Worm (Caenorhabditis elegans) whole organism, L3 larva: ENCODE measurements around the gene fbxa-219.

ENCODE experiments used
- R02D3.7 ChIP-seq: fragments of 150-350 bp; optimal IDR thresholded peaks from 2 replicates; lab custom pipeline; 2014; ENCODE audit warnings: missing biosample characterization, missing genetic modification characterization
- ZK546.5 ChIP-seq: sonication (generic microtip); optimal IDR thresholded peaks from 2 replicates; lab custom pipeline; 2017; ENCODE audit warnings: missing biosample characterization, missing genetic modification characterization
- aly-2 ChIP-seq: fragments of 150-350 bp; optimal IDR thresholded peaks from 2 replicates; lab custom pipeline; 2014; ENCODE audit warnings: missing biosample characterization, missing genetic modification characterization
- ceh-16 ChIP-seq: sonication (generic microtip); optimal IDR thresholded peaks from 2 replicates; lab custom pipeline; 2017; ENCODE audit warnings: missing biosample characterization, missing genetic modification characterization
- ceh-28 ChIP-seq: fragments of 150-350 bp; optimal IDR thresholded peaks from 2 replicates; lab custom pipeline; 2014; ENCODE audit warnings: missing biosample characterization, missing genetic modification reagents, missing genetic modification characterization
- ceh-82 ChIP-seq: fragments of 150-350 bp; optimal IDR thresholded peaks from 2 replicates; lab custom pipeline; 2014; ENCODE audit warnings: missing biosample characterization, missing genetic modification characterization
- daf-12 ChIP-seq: fragments of 150-350 bp; optimal IDR thresholded peaks from 2 replicates; lab custom pipeline; 2014; ENCODE audit warnings: missing biosample characterization, missing genetic modification reagents, missing genetic modification characterization
- egl-27 ChIP-seq: sonication (generic microtip); optimal IDR thresholded peaks from 4 replicates; lab custom pipeline; 2017; ENCODE audit warnings: missing biosample characterization, missing genetic modification reagents, missing genetic modification characterization
- egl-5 ChIP-seq: fragments of 150-350 bp; optimal IDR thresholded peaks from 2 replicates; lab custom pipeline; 2017; ENCODE audit warnings: missing biosample characterization, missing genetic modification reagents, missing genetic modification characterization, inconsistent platforms
- elt-1 ChIP-seq: fragments of 150-350 bp; optimal IDR thresholded peaks from 2 replicates; lab custom pipeline; 2014; ENCODE audit warnings: missing biosample characterization, missing genetic modification characterization
- elt-2 ChIP-seq: sonication (generic microtip); optimal IDR thresholded peaks from 2 replicates; lab custom pipeline; 2016; ENCODE audit warnings: missing genetic modification reagents, mild to moderate bottlenecking, missing genetic modification characterization, missing compliant biosample characterization
- eor-1 ChIP-seq, 2 experiments: fragments of 150-350 bp; optimal IDR thresholded peaks; 2 replicates each; lab custom pipeline; 2014 to 2018; ENCODE audit warnings: missing biosample characterization in 2 of 2, missing genetic modification characterization in 2 of 2
- fos-1 ChIP-seq: fragments of 150-350 bp; optimal IDR thresholded peaks from 2 replicates; lab custom pipeline; 2014; ENCODE audit warnings: missing biosample characterization, missing genetic modification characterization
- hmg-11 ChIP-seq: sonication (generic microtip); optimal IDR thresholded peaks from 2 replicates; lab custom pipeline; 2016; ENCODE audit warnings: missing genetic modification characterization, missing compliant biosample characterization
- jun-1 ChIP-seq: fragments of 150-350 bp; optimal IDR thresholded peaks from 2 replicates; lab custom pipeline; 2014; ENCODE audit warnings: missing biosample characterization, missing genetic modification reagents, missing genetic modification characterization
- lin-15B ChIP-seq: fragments of 150-350 bp; optimal IDR thresholded peaks from 2 replicates; lab custom pipeline; 2014; ENCODE audit warnings: missing biosample characterization, missing genetic modification characterization
- lsy-12 ChIP-seq: sonication (generic microtip); optimal IDR thresholded peaks from 2 replicates; lab custom pipeline; 2016; ENCODE audit warnings: mild to moderate bottlenecking, missing genetic modification characterization, missing compliant biosample characterization
- mdl-1 ChIP-seq: fragments of 150-350 bp; optimal IDR thresholded peaks from 2 replicates; lab custom pipeline; 2014; ENCODE audit warnings: missing biosample characterization, missing genetic modification characterization
- nfya-1 ChIP-seq: sonication (generic microtip); optimal IDR thresholded peaks from 2 replicates; lab custom pipeline; 2017; ENCODE audit warnings: missing genetic modification characterization, mild to moderate bottlenecking, missing compliant biosample characterization, antibody characterized with exemption, moderate library complexity; ENCODE audit not compliant: insufficient read depth
- nhr-11 ChIP-seq: fragments of 150-350 bp; optimal IDR thresholded peaks from 2 replicates; lab custom pipeline; 2014; ENCODE audit warnings: missing biosample characterization, missing genetic modification characterization
- nhr-12 ChIP-seq: fragments of 150-350 bp; optimal IDR thresholded peaks from 2 replicates; lab custom pipeline; 2014; ENCODE audit warnings: missing biosample characterization, missing genetic modification characterization
- nhr-23 ChIP-seq: fragments of 150-350 bp; optimal IDR thresholded peaks from 2 replicates; lab custom pipeline; 2014; ENCODE audit warnings: missing biosample characterization, missing genetic modification reagents, missing genetic modification characterization
- nhr-25 ChIP-seq: sonication (generic microtip); optimal IDR thresholded peaks from 2 replicates; lab custom pipeline; 2017; ENCODE audit warnings: missing biosample characterization, missing genetic modification characterization
- nhr-67 ChIP-seq: fragments of 150-350 bp; optimal IDR thresholded peaks from 2 replicates; lab custom pipeline; 2014; ENCODE audit warnings: missing biosample characterization, missing genetic modification characterization
- nhr-76 ChIP-seq: fragments of 150-350 bp; sonication (generic microtip); optimal IDR thresholded peaks from 5 replicates; lab custom pipeline; 2014; ENCODE audit warnings: missing biosample characterization, missing genetic modification characterization
- pha-4 ChIP-seq: fragments of 150-350 bp; optimal IDR thresholded peaks from 2 replicates; lab custom pipeline; 2014; ENCODE audit warnings: missing biosample characterization, missing genetic modification reagents, missing genetic modification characterization
- pqm-1 ChIP-seq: fragments of 150-350 bp; optimal IDR thresholded peaks from 2 replicates; lab custom pipeline; 2017; ENCODE audit warnings: missing biosample characterization, missing genetic modification characterization, inconsistent platforms
- sea-2 ChIP-seq: fragments of 150-350 bp; sonication (generic microtip); optimal IDR thresholded peaks from 4 replicates; lab custom pipeline; 2014; ENCODE audit warnings: missing biosample characterization, missing genetic modification reagents, missing genetic modification characterization
- skn-1 ChIP-seq: fragments of 150-350 bp; optimal IDR thresholded peaks from 2 replicates; lab custom pipeline; 2014; ENCODE audit warnings: missing biosample characterization, missing genetic modification characterization
- snpc-4 ChIP-seq: fragments of 150-350 bp; optimal IDR thresholded peaks from 2 replicates; lab custom pipeline; 2014; ENCODE audit warnings: missing biosample characterization, missing genetic modification characterization
- tbx-2 ChIP-seq: sonication (generic microtip); optimal IDR thresholded peaks from 2 replicates; lab custom pipeline; 2016; ENCODE audit warnings: mild to moderate bottlenecking, missing genetic modification characterization, missing compliant biosample characterization
- unc-39 ChIP-seq: sonication (generic microtip); optimal IDR thresholded peaks from 4 replicates; lab custom pipeline; 2017; ENCODE audit warnings: missing biosample characterization, missing genetic modification characterization
- zag-1 ChIP-seq: fragments of 150-350 bp; optimal IDR thresholded peaks from 2 replicates; lab custom pipeline; 2014; ENCODE audit warnings: missing biosample characterization, missing genetic modification characterization
- ztf-11 ChIP-seq: fragments of 150-350 bp; optimal IDR thresholded peaks from 2 replicates; lab custom pipeline; 2014; ENCODE audit warnings: missing biosample characterization, missing genetic modification characterization

Gene fbxa-219

ce11 chrIII:2281975-2282957 lies 8.9 kb upstream of the fbxa-219 start, which contains the start of gene Y54F10BM.3:
TSS of gene Y54F10BM.3 (plus strand) at chrIII:2282025.
- TF ChIP-seq ceh-28 (tag; lab: Kevin White, UChicago), result peak; percentile 98
- no peak for TF ChIP-seq ceh-82 (tag; lab: Kevin White, UChicago)
- TF ChIP-seq, all 47 proteins: peak for 1

ce11 chrIII:2283341-2283847 lies 7.8 kb upstream of the fbxa-219 start:
- TF ChIP-seq pha-4 (tag; lab: Kevin White, UChicago) (no peak), fos-1 (no peak), ceh-28 (tag; lab: Kevin White, UChicago) (peak; percentile 97), zag-1 (no peak)

- TF ChIP-seq sea-2 (GFP tag; lab: Kevin White, UChicago) (no peak), jun-1 (no peak), aly-2 (tag; lab: Kevin White, UChicago) (no peak), egl-27 (tag; lab: Kevin White, UChicago) (no peak), nhr-67 (tag; lab: Kevin White, UChicago) (no peak)
- TF ChIP-seq, all 47 proteins: peak for 0
Observed at ce11 chrIII:2288261-2288660, 3.0 kb upstream of the fbxa-219 start.

ce11 chrIII:2294736-2295135 lies 3.5 kb downstream of the fbxa-219 start:
- TF ChIP-seq egl-5 (tag; lab: Kevin White, UChicago) (no peak), elt-2 (peak; percentile 64), pqm-1 (tag; lab: Kevin White, UChicago) (peak; percentile 69), unc-39 (tag; lab: Kevin White, UChicago) (no peak), nhr-12 (no peak), lin-15B (tag; lab: Kevin White, UChicago) (no peak), skn-1 (no peak), pha-4 (tag; lab: Kevin White, UChicago) (peak; percentile 99)

- no peak for TF ChIP-seq nhr-23 (tag; lab: Kevin White, UChicago)
- TF ChIP-seq ceh-16, result no peak
- no peak for TF ChIP-seq ZK546.5 (tag; lab: Kevin White, UChicago)
- TF ChIP-seq ceh-28 (tag; lab: Kevin White, UChicago), result no peak
- TF ChIP-seq unc-39 (tag; lab: Kevin White, UChicago), result no peak
- TF ChIP-seq ztf-11, result no peak
- TF ChIP-seq lin-15B (tag; lab: Kevin White, UChicago), result no peak
Observed at ce11 chrIII:2304149-2304548, 12.9 kb downstream of the fbxa-219 start.

ce11 chrIII:2304867-2305266 lies 13.7 kb downstream of the fbxa-219 start, which contains the start of gene Y54F10BM.9:
TSS of gene Y54F10BM.9 (minus strand) at chrIII:2304927.
- TF ChIP-seq nhr-76, result no peak
- TF ChIP-seq snpc-4 (tag; lab: Kevin White, UChicago), result no peak
- TF ChIP-seq aly-2 (tag; lab: Kevin White, UChicago), result no peak
- TF ChIP-seq nhr-12, result no peak
- TF ChIP-seq daf-12 (tag; lab: Kevin White, UChicago), result no peak
- TF ChIP-seq eor-1 (tag; optimal IDR thresholded peaks at IDR 0.05; lab: Kevin White, UChicago), result no peak
- no peak for TF ChIP-seq egl-27 (tag; lab: Kevin White, UChicago)
- peak; percentile 61 for TF ChIP-seq pha-4 (tag; lab: Kevin White, UChicago)
- peak; percentile 56 for TF ChIP-seq nfya-1
- peak; percentile 63 for TF ChIP-seq hmg-11
- no peak for TF ChIP-seq lin-15B (tag; lab: Kevin White, UChicago)
- TF ChIP-seq elt-1 (tag; lab: Kevin White, UChicago), result no peak
- TF ChIP-seq fos-1, result no peak
- no peak for TF ChIP-seq tbx-2 (tag; lab: Kevin White, UChicago)
- no peak for TF ChIP-seq ztf-11
- TF ChIP-seq ceh-28 (tag; lab: Kevin White, UChicago), result peak; percentile 19
- no peak for TF ChIP-seq R02D3.7 (tag; lab: Kevin White, UChicago)
- TF ChIP-seq nhr-11 (tag; lab: Kevin White, UChicago), result no peak
- no peak for TF ChIP-seq jun-1
- no peak for TF ChIP-seq lsy-12 (tag; lab: Kevin White, UChicago)
- TF ChIP-seq nhr-23 (tag; lab: Kevin White, UChicago), result no peak
- TF ChIP-seq mdl-1 (tag; lab: Kevin White, UChicago), result no peak
- peak; percentile 3 for TF ChIP-seq nhr-25 (tag; lab: Kevin White, UChicago)
- no peak for TF ChIP-seq egl-5 (tag; lab: Kevin White, UChicago)
- TF ChIP-seq, all 47 proteins: peak for 5
